Fruit fly (Drosophila melanogaster) whole organism, adult: Measurements from ENCODE around the gene AP-2mu.
A peak's percentile ranks its signal among the peaks of the same experiment; 100 is the strongest.

Experiments
- CG11617 ChIP-seq: fragments of 200-800 bp; sonication (Bioruptor generic); optimal IDR thresholded peaks from 2 replicates; lab custom pipeline; 2017; ENCODE audit warnings: mild to moderate bottlenecking, missing biosample characterization, missing genetic modification reagents, missing genetic modification characterization
- CG12768 ChIP-seq: fragments of 200-800 bp; sonication (Bioruptor generic); optimal IDR thresholded peaks from 2 replicates; lab custom pipeline; 2017; ENCODE audit warnings: missing biosample characterization, missing genetic modification characterization, mild to moderate bottlenecking, moderate library complexity, missing genetic modification reagents
- CG14711 ChIP-seq: fragments of 200-800 bp; sonication (Bioruptor generic); optimal IDR thresholded peaks from 2 replicates; lab custom pipeline; 2018; ENCODE audit warnings: missing biosample characterization, mild to moderate bottlenecking, missing genetic modification characterization, moderate library complexity
- CG1620 ChIP-seq: fragments of 200-800 bp; sonication (Bioruptor generic); optimal IDR thresholded peaks from 2 replicates; lab custom pipeline; 2016; ENCODE audit warnings: missing biosample characterization, missing genetic modification characterization
- CG33017 ChIP-seq: fragments of 200-800 bp; sonication (Bioruptor generic); optimal IDR thresholded peaks from 2 replicates; lab custom pipeline; 2018; ENCODE audit warnings: missing biosample characterization, mild to moderate bottlenecking, missing genetic modification characterization, moderate library complexity
- CG5204 ChIP-seq: fragments of 200-800 bp; sonication (Bioruptor generic); optimal IDR thresholded peaks from 2 replicates; lab custom pipeline; 2016; ENCODE audit warnings: missing biosample characterization, missing genetic modification characterization
- CG7045 ChIP-seq: fragments of 200-800 bp; sonication (Bioruptor generic); optimal IDR thresholded peaks from 2 replicates; lab custom pipeline; 2017; ENCODE audit warnings: missing biosample characterization, mild to moderate bottlenecking, missing genetic modification characterization
- CG7101 ChIP-seq: fragments of 200-800 bp; sonication (Bioruptor generic); optimal IDR thresholded peaks from 2 replicates; lab custom pipeline; 2018; ENCODE audit warnings: missing biosample characterization, mild to moderate bottlenecking, missing genetic modification characterization, moderate library complexity
- Clk ChIP-seq: fragments of 200-800 bp; sonication (Bioruptor generic); optimal IDR thresholded peaks from 2 replicates; lab custom pipeline; 2017; ENCODE audit warnings: missing biosample characterization, missing genetic modification characterization
- Crg-1 ChIP-seq: fragments of 200-800 bp; sonication (Bioruptor generic); optimal IDR thresholded peaks from 2 replicates; lab custom pipeline; 2016; ENCODE audit warnings: missing biosample characterization, missing genetic modification characterization
- Hr96 ChIP-seq: fragments of 200-800 bp; sonication (Bioruptor generic); optimal IDR thresholded peaks from 2 replicates; lab custom pipeline; 2016; ENCODE audit warnings: missing biosample characterization, missing genetic modification characterization
- Mnt ChIP-seq: fragments of 200-800 bp; sonication (Bioruptor generic); optimal IDR thresholded peaks from 2 replicates; lab custom pipeline; 2016; ENCODE audit warnings: missing biosample characterization, mild to moderate bottlenecking, missing genetic modification characterization
- bab1 ChIP-seq: fragments of 200-800 bp; sonication (Bioruptor generic); optimal IDR thresholded peaks from 3 replicates; lab custom pipeline; 2019; ENCODE audit warnings: missing biosample characterization, mild to moderate bottlenecking, missing genetic modification characterization, moderate library complexity
- cic ChIP-seq: fragments of 200-800 bp; sonication (Bioruptor generic); optimal IDR thresholded peaks from 2 replicates; lab custom pipeline; 2017; ENCODE audit warnings: missing biosample characterization, mild to moderate bottlenecking, missing genetic modification characterization, moderate library complexity
- cnc ChIP-seq, 2 experiments: fragments of >200 bp; optimal IDR thresholded peaks; 2 replicates each; lab custom pipeline; 2017
- kay ChIP-seq: fragments of 200-800 bp; sonication (Bioruptor generic); peaks from one replicate; lab custom pipeline; 2016; ENCODE audit warnings: missing biosample characterization, missing genetic modification characterization, borderline replicate concordance
- ovo ChIP-seq: fragments of 200-800 bp; sonication (Bioruptor generic); optimal IDR thresholded peaks from 2 replicates; lab custom pipeline; 2016; ENCODE audit warnings: missing biosample characterization, missing genetic modification characterization
- pad ChIP-seq: fragments of 200-800 bp; sonication (Bioruptor generic); optimal IDR thresholded peaks from 3 replicates; lab custom pipeline; 2017; ENCODE audit warnings: missing biosample characterization, missing genetic modification characterization, mild to moderate bottlenecking, moderate library complexity, missing genetic modification reagents
- tj ChIP-seq: fragments of 200-800 bp; sonication (Bioruptor generic); optimal IDR thresholded peaks from 3 replicates; lab custom pipeline; 2017; ENCODE audit warnings: missing biosample characterization, mild to moderate bottlenecking, missing genetic modification characterization, moderate library complexity
- toe ChIP-seq: fragments of 200-800 bp; sonication (Bioruptor generic); optimal IDR thresholded peaks from 2 replicates; lab custom pipeline; 2016; ENCODE audit warnings: missing biosample characterization, missing genetic modification characterization

Gene AP-2mu

dm6 chr3R:22461673-22462585, at the start of gene AP-2mu, which contains the start of gene Rpn7:
TSS of gene AP-2mu (plus strand) at chr3R:22462455.
TSS of gene Rpn7 (minus strand) at chr3R:22462054.
- TF ChIP-seq pad (GFP tag; lab: Kevin White, UChicago) = peak; percentile 37
- TF ChIP-seq cnc (optimal IDR thresholded peaks at IDR 0.05; lab: Kevin White, UChicago) = peak; percentile 61 to 73
- no peak for TF ChIP-seq ovo (GFP tag; lab: Kevin White, UChicago)
- TF ChIP-seq Clk (GFP tag; lab: Kevin White, UChicago) = no peak
- peak; percentile 83 for TF ChIP-seq kay
- no peak for TF ChIP-seq CG14711 (tag; lab: Kevin White, UChicago)
- no peak for TF ChIP-seq toe (GFP tag; lab: Kevin White, UChicago)
- no peak for TF ChIP-seq Crg-1 (GFP tag; lab: Kevin White, UChicago)
- peak; percentile 4 for TF ChIP-seq tj (GFP tag; lab: Kevin White, UChicago)
- no peak for TF ChIP-seq CG12768 (GFP tag; lab: Kevin White, UChicago)
- TF ChIP-seq CG7101 (tag; lab: Kevin White, UChicago) = no peak
- TF ChIP-seq Mnt (GFP tag; lab: Kevin White, UChicago) = peak; percentile 16

DNA sequence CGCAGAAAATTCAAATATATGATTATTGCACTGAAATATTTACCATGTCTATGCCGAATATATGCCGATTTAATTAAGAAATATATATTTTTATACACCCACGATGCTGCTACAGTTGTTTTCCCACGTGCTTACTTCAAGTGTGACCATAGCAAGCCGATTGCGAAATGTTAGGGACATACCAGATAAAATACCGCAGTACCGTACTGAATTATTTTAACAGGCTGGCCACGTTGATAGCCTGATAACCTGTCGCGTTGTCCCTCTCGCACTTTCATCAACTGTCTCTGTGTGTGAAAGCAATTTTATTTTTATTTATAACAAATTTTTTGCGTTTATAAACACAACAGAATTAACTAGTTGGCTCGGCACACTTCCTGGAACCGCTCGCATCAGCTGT, 41.3 kb upstream of the AP-2mu start, which contains the start of the genes Nop56 and mats:
Gene Nop56 (minus strand): TSS at position 158 of the 400 bp plus-strand sequence.
Gene mats (plus strand): TSS at position 251 of the 400 bp plus-strand sequence.
- TF ChIP-seq cic (peak; percentile 27), CG33017 (tag; lab: Kevin White, UChicago) (no peak), CG5204 (GFP tag; lab: Kevin White, UChicago) (no peak), bab1 (GFP tag; lab: Kevin White, UChicago) (peak; percentile 67), CG1620 (GFP tag; lab: Kevin White, UChicago) (no peak), CG7045 (no peak), CG11617 (GFP tag; lab: Kevin White, UChicago) (peak; percentile 6), CG12768 (GFP tag; lab: Kevin White, UChicago) (no peak), pad (GFP tag; lab: Kevin White, UChicago) (peak; percentile 27), ovo (GFP tag; lab: Kevin White, UChicago) (no peak), toe (GFP tag; lab: Kevin White, UChicago) (no peak), tj (GFP tag; lab: Kevin White, UChicago) (no peak), Hr96 (GFP tag; lab: Kevin White, UChicago) (no peak), kay (peak; percentile 88), Mnt (GFP tag; lab: Kevin White, UChicago) (peak; percentile 100), Crg-1 (GFP tag; lab: Kevin White, UChicago) (no peak), CG14711 (tag; lab: Kevin White, UChicago) (peak; percentile 19), Clk (GFP tag; lab: Kevin White, UChicago) (no peak), cnc (optimal IDR thresholded peaks at IDR 0.05; lab: Kevin White, UChicago) (no peak), CG7101 (tag; lab: Kevin White, UChicago) (peak; percentile 45)

DNA sequence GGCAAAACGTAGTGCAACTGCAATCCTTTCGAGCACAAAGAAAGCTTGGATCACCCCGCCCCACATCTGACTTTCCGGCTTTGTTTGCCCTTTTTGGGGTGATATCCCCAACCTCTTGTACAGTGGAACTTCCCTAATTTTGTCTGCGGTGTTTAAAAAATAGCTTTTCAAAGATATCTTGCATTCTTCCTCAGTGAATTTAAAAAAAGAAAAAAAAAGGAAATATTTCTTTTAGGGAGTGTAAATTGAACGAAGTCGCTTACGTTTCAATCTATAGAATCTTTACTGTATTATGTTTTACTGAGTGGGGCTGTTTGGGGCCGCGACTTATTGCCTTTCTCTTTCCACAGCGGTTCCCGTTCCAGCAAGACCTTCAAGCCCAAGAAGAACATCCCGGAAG, 40.6 kb upstream of the AP-2mu start:
- TF ChIP-seq pad (GFP tag; lab: Kevin White, UChicago) = peak; percentile 2
- peak; percentile 69 for TF ChIP-seq CG7101 (tag; lab: Kevin White, UChicago)
- no peak for TF ChIP-seq toe (GFP tag; lab: Kevin White, UChicago)
- TF ChIP-seq Mnt (GFP tag; lab: Kevin White, UChicago) = no peak
- TF ChIP-seq CG14711 (tag; lab: Kevin White, UChicago) = peak; percentile 56
- no peak for TF ChIP-seq CG1620 (GFP tag; lab: Kevin White, UChicago)
- no peak for TF ChIP-seq CG12768 (GFP tag; lab: Kevin White, UChicago)
- no peak for TF ChIP-seq Crg-1 (GFP tag; lab: Kevin White, UChicago)
- no peak for TF ChIP-seq tj (GFP tag; lab: Kevin White, UChicago)
- no peak for TF ChIP-seq kay
- TF ChIP-seq CG7045 = peak; percentile 6
- TF ChIP-seq Clk (GFP tag; lab: Kevin White, UChicago) = no peak
- no peak for TF ChIP-seq CG5204 (GFP tag; lab: Kevin White, UChicago)
- TF ChIP-seq cnc (optimal IDR thresholded peaks at IDR 0.05; lab: Kevin White, UChicago) = no peak
- no peak for TF ChIP-seq cic
- no peak for TF ChIP-seq CG11617 (GFP tag; lab: Kevin White, UChicago)
- no peak for TF ChIP-seq ovo (GFP tag; lab: Kevin White, UChicago)
- TF ChIP-seq CG33017 (tag; lab: Kevin White, UChicago) = peak; percentile 54
- TF ChIP-seq bab1 (GFP tag; lab: Kevin White, UChicago) = peak; percentile 90
- TF ChIP-seq Hr96 (GFP tag; lab: Kevin White, UChicago) = peak; percentile 23

dm6 chr3R:22423996-22424395, 38.3 kb upstream of the AP-2mu start:
- TF ChIP-seq tj (GFP tag; lab: Kevin White, UChicago) = no peak
- TF ChIP-seq Crg-1 (GFP tag; lab: Kevin White, UChicago) = no peak
- TF ChIP-seq Hr96 (GFP tag; lab: Kevin White, UChicago) = no peak
- TF ChIP-seq bab1 (GFP tag; lab: Kevin White, UChicago) = no peak
- no peak for TF ChIP-seq toe (GFP tag; lab: Kevin White, UChicago)
- no peak for TF ChIP-seq CG11617 (GFP tag; lab: Kevin White, UChicago)
- TF ChIP-seq CG14711 (tag; lab: Kevin White, UChicago) = no peak

DNA sequence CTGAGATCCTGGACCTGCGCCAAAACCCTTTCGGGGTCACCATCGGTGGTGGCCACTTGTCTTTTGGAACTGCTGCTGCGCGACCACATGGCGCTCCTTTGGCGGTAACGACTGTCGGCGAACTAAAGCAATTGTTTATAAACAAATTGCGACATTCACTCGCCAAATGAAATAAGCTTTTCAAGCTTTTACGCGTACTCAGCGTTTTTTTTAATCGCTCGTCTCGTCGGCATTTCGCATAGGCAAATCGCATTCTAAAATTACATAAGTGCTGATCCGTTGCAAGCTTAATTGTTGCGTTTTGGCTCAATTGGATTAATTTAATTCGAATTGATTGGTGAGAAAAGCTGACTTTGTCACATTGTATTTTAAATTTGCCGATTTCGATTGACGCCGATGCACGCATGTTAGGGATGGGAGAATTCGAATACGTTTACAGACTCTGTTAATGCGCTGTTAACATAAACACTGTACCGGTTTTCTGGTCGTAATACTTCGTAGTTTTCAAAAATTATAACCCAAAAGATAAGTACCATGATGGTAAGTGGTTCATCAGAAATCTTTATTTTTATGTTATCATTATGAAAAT, 37.6 kb upstream of the AP-2mu start, which contains the start of gene pinta:
Gene pinta (minus strand): TSS at position 328 of the 589 bp plus-strand sequence.
- no peak for TF ChIP-seq CG7045
- no peak for TF ChIP-seq CG1620 (GFP tag; lab: Kevin White, UChicago)
- TF ChIP-seq toe (GFP tag; lab: Kevin White, UChicago) = no peak
- TF ChIP-seq Hr96 (GFP tag; lab: Kevin White, UChicago) = no peak
- TF ChIP-seq ovo (GFP tag; lab: Kevin White, UChicago) = no peak
- TF ChIP-seq tj (GFP tag; lab: Kevin White, UChicago) = peak; percentile 97
- TF ChIP-seq Mnt (GFP tag; lab: Kevin White, UChicago) = peak; percentile 60
- peak; percentile 67 for TF ChIP-seq cic
- no peak for TF ChIP-seq pad (GFP tag; lab: Kevin White, UChicago)
- no peak for TF ChIP-seq kay
- no peak for TF ChIP-seq CG33017 (tag; lab: Kevin White, UChicago)
- TF ChIP-seq cnc (optimal IDR thresholded peaks at IDR 0.05; lab: Kevin White, UChicago) = no peak
- no peak for TF ChIP-seq Crg-1 (GFP tag; lab: Kevin White, UChicago)
- peak; percentile 8 for TF ChIP-seq bab1 (GFP tag; lab: Kevin White, UChicago)
- TF ChIP-seq CG11617 (GFP tag; lab: Kevin White, UChicago) = no peak
